Fruit fly (Drosophila melanogaster) whole organism, pupa: ENCODE measurements around the gene CG31102.

Experiments
- CG10348 ChIP-seq: fragments of 200-800 bp; sonication (Bioruptor generic); IDR thresholded peaks from 2 replicates; pipeline ENCODE4 v1.3.6; 2022; ENCODE audit warnings: missing biosample characterization, missing genetic modification characterization
- CG12605 ChIP-seq: fragments of 200-800 bp; sonication (Bioruptor generic); IDR thresholded peaks from 2 replicates; pipeline ENCODE4 v1.3.6; 2022; ENCODE audit warnings: missing biosample characterization, missing genetic modification characterization
- CG13204 ChIP-seq: fragments of 200-800 bp; sonication (Bioruptor generic); optimal IDR thresholded peaks from 2 replicates; lab custom pipeline; 2018; ENCODE audit warnings: missing biosample characterization, mild to moderate bottlenecking, missing genetic modification characterization, moderate library complexity
- CG14655 ChIP-seq: fragments of 200-800 bp; sonication (Bioruptor generic); optimal IDR thresholded peaks from 3 replicates; lab custom pipeline; 2017; ENCODE audit warnings: mild to moderate bottlenecking, missing biosample characterization, missing genetic modification reagents, missing genetic modification characterization
- CG15710 ChIP-seq: fragments of 200-800 bp; sonication (Bioruptor generic); optimal IDR thresholded peaks from 2 replicates; lab custom pipeline; 2018; ENCODE audit warnings: missing biosample characterization, mild to moderate bottlenecking, missing genetic modification characterization, moderate library complexity
- CG17806 ChIP-seq: fragments of 200-800 bp; sonication (Bioruptor generic); optimal IDR thresholded peaks from 2 replicates; lab custom pipeline; 2018; ENCODE audit warnings: missing biosample characterization, mild to moderate bottlenecking, missing genetic modification characterization, moderate library complexity
- CG32121 ChIP-seq: fragments of 200-800 bp; sonication (Bioruptor generic); IDR thresholded peaks from 2 replicates; pipeline ENCODE4 v1.3.6; 2022; ENCODE audit warnings: missing biosample characterization, missing genetic modification characterization
- CG34367 ChIP-seq: fragments of 200-800 bp; sonication (Bioruptor generic); optimal IDR thresholded peaks from 2 replicates; lab custom pipeline; 2018; ENCODE audit warnings: missing biosample characterization, mild to moderate bottlenecking, missing genetic modification characterization
- CG4496 ChIP-seq: fragments of 200-800 bp; sonication (Bioruptor generic); IDR thresholded peaks from 3 replicates; pipeline ENCODE4 v1.3.6; 2022; ENCODE audit warnings: missing biosample characterization, missing genetic modification characterization
- CG8159 ChIP-seq: fragments of 200-800 bp; sonication (Bioruptor generic); optimal IDR thresholded peaks from 3 replicates; lab custom pipeline; 2018; ENCODE audit warnings: missing biosample characterization, mild to moderate bottlenecking, missing genetic modification characterization, moderate library complexity
- CG8301 ChIP-seq: fragments of 200-800 bp; sonication (Bioruptor generic); optimal IDR thresholded peaks from 2 replicates; lab custom pipeline; 2018; ENCODE audit warnings: missing biosample characterization, mild to moderate bottlenecking, missing genetic modification characterization
- CG9948 ChIP-seq: fragments of 200-800 bp; sonication (Bioruptor generic); optimal IDR thresholded peaks from 2 replicates; lab custom pipeline; 2018; ENCODE audit warnings: missing biosample characterization, mild to moderate bottlenecking, missing genetic modification characterization, moderate library complexity
- D1 ChIP-seq: fragments of 200-800 bp; sonication (Bioruptor generic); optimal IDR thresholded peaks from 2 replicates; lab custom pipeline; 2018; ENCODE audit warnings: missing biosample characterization, mild to moderate bottlenecking, missing genetic modification characterization, moderate library complexity
- EcR ChIP-seq: fragments of 200-800 bp; sonication (Bioruptor generic); optimal IDR thresholded peaks from 3 replicates; lab custom pipeline; 2019; ENCODE audit warnings: missing biosample characterization, missing genetic modification characterization, mild to moderate bottlenecking, moderate library complexity, missing genetic modification reagents
- Ets98B ChIP-seq: fragments of 200-800 bp; sonication (Bioruptor generic); IDR thresholded peaks from 2 replicates; pipeline ENCODE4 v1.3.6; 2022; ENCODE audit warnings: missing biosample characterization, missing genetic modification characterization
- Pif1A ChIP-seq: fragments of 200-800 bp; sonication (Bioruptor generic); optimal IDR thresholded peaks from 3 replicates; lab custom pipeline; 2016; ENCODE audit warnings: missing biosample characterization, missing genetic modification characterization
- Pif1B ChIP-seq: fragments of 200-800 bp; sonication (Bioruptor generic); optimal IDR thresholded peaks from 3 replicates; lab custom pipeline; 2016; ENCODE audit warnings: missing biosample characterization, missing genetic modification characterization
- Snoo ChIP-seq: fragments of 200-800 bp; sonication (Bioruptor generic); optimal IDR thresholded peaks from 3 replicates; lab custom pipeline; 2017; ENCODE audit warnings: missing biosample characterization, mild to moderate bottlenecking, missing genetic modification characterization, inconsistent platforms
- fd96Ca ChIP-seq: fragments of 200-800 bp; sonication (Bioruptor generic); IDR thresholded peaks from 3 replicates; pipeline ENCODE4 v1.3.6; 2022; ENCODE audit warnings: missing biosample characterization, missing genetic modification characterization
- gl ChIP-seq: fragments of 200-800 bp; sonication (Bioruptor generic); optimal IDR thresholded peaks from 2 replicates; lab custom pipeline; 2018; ENCODE audit warnings: missing biosample characterization, mild to moderate bottlenecking, missing genetic modification characterization
- rn ChIP-seq: fragments of 200-800 bp; sonication (Bioruptor generic); IDR thresholded peaks from 2 replicates; pipeline ENCODE4 v1.3.6; 2022; ENCODE audit warnings: missing biosample characterization, missing genetic modification characterization

CG31102 gene

dm6 chr3R:25320898-25321297 is 25.5 kb upstream of the CG31102 start:
- TF ChIP-seq CG8159 (tag; lab: Kevin White, UChicago) (no peak), Pif1A (no peak), CG8301 (tag; lab: Kevin White, UChicago) (no peak), CG15710 (tag; lab: Kevin White, UChicago) (no peak), Pif1B (no peak), CG17806 (no peak), CG13204 (no peak), CG12605 (GFP tag; lab: Robert Waterston, UW) (no peak), fd96Ca (no peak), Snoo (no peak), D1 (no peak)

dm6 chr3R:25320051-25320705 is 24.8 kb upstream of the CG31102 start, which contains the start of gene CG10560:
Gene CG10560, minus strand, starts transcription at chr3R:25320101.
- no peak for TF ChIP-seq gl
- no peak for TF ChIP-seq CG14655
- no peak for TF ChIP-seq CG10348 (GFP tag; lab: Robert Waterston, UW)
- no peak for TF ChIP-seq CG8301 (tag; lab: Kevin White, UChicago)
- no peak for TF ChIP-seq CG32121 (GFP tag; lab: Robert Waterston, UW)
- TF ChIP-seq CG17806, result no peak
- TF ChIP-seq, all 21 proteins: peak for 0

dm6 chr3R:25318011-25318410 is 22.6 kb upstream of the CG31102 start, which contains the start of gene CG10553:
Gene CG10553, minus strand, starts transcription at chr3R:25318111.
- no peak for TF ChIP-seq CG32121 (GFP tag; lab: Robert Waterston, UW)
- TF ChIP-seq CG13204, result no peak
- TF ChIP-seq fd96Ca, result no peak
- TF ChIP-seq EcR, result no peak
- TF ChIP-seq CG34367, result no peak
- TF ChIP-seq Ets98B (GFP tag; lab: Robert Waterston, UW), result no peak
- TF ChIP-seq D1, result no peak
- no peak for TF ChIP-seq CG8159 (tag; lab: Kevin White, UChicago)
- no peak for TF ChIP-seq gl
- no peak for TF ChIP-seq CG4496 (GFP tag; lab: Robert Waterston, UW)
- no peak for TF ChIP-seq CG9948 (tag; lab: Kevin White, UChicago)
- no peak for TF ChIP-seq CG17806
- TF ChIP-seq CG8301 (tag; lab: Kevin White, UChicago), result no peak
- no peak for TF ChIP-seq CG10348 (GFP tag; lab: Robert Waterston, UW)

dm6 chr3R:25316016-25316415 is 20.6 kb upstream of the CG31102 start, which contains the start of gene CG10559:
Gene CG10559, minus strand, starts transcription at chr3R:25316116.
- TF ChIP-seq CG17806 (no peak), CG4496 (GFP tag; lab: Robert Waterston, UW) (no peak)

- TF ChIP-seq CG8159 (tag; lab: Kevin White, UChicago), result no peak
- TF ChIP-seq CG8301 (tag; lab: Kevin White, UChicago), result no peak
- TF ChIP-seq fd96Ca, result no peak
- TF ChIP-seq CG13204, result no peak
- no peak for TF ChIP-seq CG9948 (tag; lab: Kevin White, UChicago)
- no peak for TF ChIP-seq CG12605 (GFP tag; lab: Robert Waterston, UW)
Observed at dm6 chr3R:25313771-25314170, 18.4 kb upstream of the CG31102 start, which contains the start of gene CG31087. Gene CG31087, minus strand, starts transcription at chr3R:25313833.

- no peak for TF ChIP-seq fd96Ca
- TF ChIP-seq CG14655, result no peak
- no peak for TF ChIP-seq CG8159 (tag; lab: Kevin White, UChicago)
- no peak for TF ChIP-seq Pif1A
- no peak for TF ChIP-seq D1
- no peak for TF ChIP-seq CG13204
- no peak for TF ChIP-seq EcR
- no peak for TF ChIP-seq CG17806
- TF ChIP-seq CG4496 (GFP tag; lab: Robert Waterston, UW), result no peak
- TF ChIP-seq CG9948 (tag; lab: Kevin White, UChicago), result no peak
- TF ChIP-seq rn, result no peak
- no peak for TF ChIP-seq CG12605 (GFP tag; lab: Robert Waterston, UW)
- no peak for TF ChIP-seq Snoo
- TF ChIP-seq Ets98B (GFP tag; lab: Robert Waterston, UW), result no peak
- no peak for TF ChIP-seq CG34367
- TF ChIP-seq CG8301 (tag; lab: Kevin White, UChicago), result no peak
- no peak for TF ChIP-seq CG32121 (GFP tag; lab: Robert Waterston, UW)
- TF ChIP-seq CG10348 (GFP tag; lab: Robert Waterston, UW), result no peak
Observed at dm6 chr3R:25312583-25312982, 17.2 kb upstream of the CG31102 start.

- TF ChIP-seq CG10348 (GFP tag; lab: Robert Waterston, UW) (no peak), Snoo (no peak), fd96Ca (no peak), CG14655 (no peak), Ets98B (GFP tag; lab: Robert Waterston, UW) (no peak), EcR (no peak), gl (no peak)
Observed at dm6 chr3R:25310843-25311242, 15.4 kb upstream of the CG31102 start, which contains the start of gene CG31099. Gene CG31099, minus strand, starts transcription at chr3R:25310943.

- TF ChIP-seq Pif1B (no peak), CG14655 (no peak), CG8301 (tag; lab: Kevin White, UChicago) (no peak), CG10348 (GFP tag; lab: Robert Waterston, UW) (no peak), CG4496 (GFP tag; lab: Robert Waterston, UW) (no peak), Pif1A (no peak), Snoo (no peak), CG8159 (tag; lab: Kevin White, UChicago) (no peak), CG12605 (GFP tag; lab: Robert Waterston, UW) (no peak), CG32121 (GFP tag; lab: Robert Waterston, UW) (no peak)
Observed at dm6 chr3R:25309175-25309574, 13.8 kb upstream of the CG31102 start.
